Worm (Caenorhabditis elegans) whole organism, early embryonic: ENCODE measurements around the gene str-244.

Source experiments
- B0310.2 ChIP-seq: sonication (generic microtip); optimal IDR thresholded peaks from 2 replicates; lab custom pipeline; 2016; ENCODE audit warnings: mild to moderate bottlenecking, missing genetic modification characterization, missing compliant biosample characterization
- F13C5.2 ChIP-seq: sonication (generic microtip); optimal IDR thresholded peaks from 2 replicates; lab custom pipeline; 2017; ENCODE audit warnings: mild to moderate bottlenecking, missing genetic modification characterization, inconsistent platforms, missing compliant biosample characterization
- aly-1 ChIP-seq: sonication (generic microtip); optimal IDR thresholded peaks from 2 replicates; lab custom pipeline; 2016; ENCODE audit warnings: missing genetic modification characterization, missing compliant biosample characterization
- ama-1 ChIP-seq: fragments of 150-350 bp; optimal IDR thresholded peaks from 2 replicates; lab custom pipeline; 2014
- ceh-13 ChIP-seq: fragments of 200-800 bp; sonication (Bioruptor generic); optimal IDR thresholded peaks from 2 replicates; lab custom pipeline; 2018; ENCODE audit warnings: mild to moderate bottlenecking, missing genetic modification characterization, missing compliant biosample characterization
- ceh-36 ChIP-seq: sonication (generic microtip); optimal IDR thresholded peaks from 2 replicates; lab custom pipeline; 2016; ENCODE audit warnings: missing genetic modification characterization, inconsistent platforms, missing compliant biosample characterization
- flt-1 ChIP-seq: fragments of 200-800 bp; sonication (Bioruptor generic); IDR thresholded peaks from 2 replicates; pipeline ENCODE4 v1.3.6; 2022; ENCODE audit warnings: missing genetic modification characterization, missing compliant biosample characterization
- hmbx-1 ChIP-seq: sonication (generic microtip); optimal IDR thresholded peaks from 2 replicates; lab custom pipeline; 2016; ENCODE audit warnings: mild to moderate bottlenecking, missing genetic modification characterization, missing compliant biosample characterization
- hmg-4 ChIP-seq: fragments of 200-800 bp; sonication (Bioruptor generic); optimal IDR thresholded peaks from 2 replicates; lab custom pipeline; 2018; ENCODE audit warnings: mild to moderate bottlenecking, missing genetic modification characterization, missing compliant biosample characterization
- hnd-1 ChIP-seq: sonication (generic microtip); optimal IDR thresholded peaks from 2 replicates; lab custom pipeline; 2016; ENCODE audit warnings: missing genetic modification characterization, missing compliant biosample characterization
- pes-1 ChIP-seq: fragments of 200-800 bp; sonication (Bioruptor generic); IDR thresholded peaks from 2 replicates; pipeline ENCODE4 v1.3.6; 2022; ENCODE audit warnings: missing genetic modification reagents, missing genetic modification characterization, missing compliant biosample characterization
- sea-1 ChIP-seq: fragments of 200-800 bp; sonication (Bioruptor generic); conservative IDR thresholded peaks from 2 replicates; pipeline ENCODE4 v1.3.6; 2022; ENCODE audit warnings: missing genetic modification characterization, missing compliant biosample characterization
- tbx-37 ChIP-seq: fragments of 200-800 bp; sonication (Bioruptor generic); conservative IDR thresholded peaks from 2 replicates; pipeline ENCODE4 v1.3.6; 2022; ENCODE audit warnings: missing genetic modification reagents, missing genetic modification characterization, missing compliant biosample characterization
- tra-4 ChIP-seq: sonication (generic microtip); optimal IDR thresholded peaks from 2 replicates; lab custom pipeline; 2017; ENCODE audit warnings: missing genetic modification characterization, missing compliant biosample characterization

- TF ChIP-seq hnd-1 (no peak), ama-1 (lab: Kevin White, UChicago) (no peak), ceh-13 (GFP tag; lab: Kevin White, UChicago) (no peak), hmbx-1 (tag; lab: Kevin White, UChicago) (no peak), tbx-37 (GFP tag; lab: Robert Waterston, UW) (no peak), ceh-36 (tag; lab: Kevin White, UChicago) (no peak), flt-1 (GFP tag; lab: Robert Waterston, UW) (no peak), pes-1 (GFP tag; lab: Robert Waterston, UW) (no peak), F13C5.2 (tag; lab: Kevin White, UChicago) (no peak), tra-4 (no peak), aly-1 (tag; lab: Kevin White, UChicago) (no peak), hmg-4 (no peak), sea-1 (GFP tag; lab: Robert Waterston, UW) (no peak), B0310.2 (tag; lab: Kevin White, UChicago) (no peak)
Measured at ce11 chrV:3010468-3010867, 48.4 kb downstream of the str-244 start, which contains the start of gene srw-136.
